Worm (Caenorhabditis elegans) whole organism, L3 larva: ENCODE data around the gene E04F6.9.

Source experiments
- aly-2 ChIP-seq: fragments of 150-350 bp; optimal IDR thresholded peaks from 2 replicates; lab custom pipeline; 2014; ENCODE audit warnings: missing biosample characterization, missing genetic modification characterization
- ceh-16 ChIP-seq: sonication (generic microtip); optimal IDR thresholded peaks from 2 replicates; lab custom pipeline; 2017; ENCODE audit warnings: missing biosample characterization, missing genetic modification characterization
- ceh-82 ChIP-seq: fragments of 150-350 bp; optimal IDR thresholded peaks from 2 replicates; lab custom pipeline; 2014; ENCODE audit warnings: missing biosample characterization, missing genetic modification characterization
- egl-27 ChIP-seq: sonication (generic microtip); optimal IDR thresholded peaks from 4 replicates; lab custom pipeline; 2017; ENCODE audit warnings: missing biosample characterization, missing genetic modification reagents, missing genetic modification characterization
- elt-1 ChIP-seq: fragments of 150-350 bp; optimal IDR thresholded peaks from 2 replicates; lab custom pipeline; 2014; ENCODE audit warnings: missing biosample characterization, missing genetic modification characterization
- elt-2 ChIP-seq: sonication (generic microtip); optimal IDR thresholded peaks from 2 replicates; lab custom pipeline; 2016; ENCODE audit warnings: missing genetic modification reagents, mild to moderate bottlenecking, missing genetic modification characterization, missing compliant biosample characterization
- fkh-10 ChIP-seq: sonication (generic microtip); optimal IDR thresholded peaks from 2 replicates; lab custom pipeline; 2017; ENCODE audit warnings: missing biosample characterization, missing genetic modification reagents, missing genetic modification characterization
- fkh-2 ChIP-seq: fragments of 150-350 bp; optimal IDR thresholded peaks from 2 replicates; lab custom pipeline; 2014; ENCODE audit warnings: missing biosample characterization, missing genetic modification reagents, missing genetic modification characterization
- fos-1 ChIP-seq: fragments of 150-350 bp; optimal IDR thresholded peaks from 2 replicates; lab custom pipeline; 2014; ENCODE audit warnings: missing biosample characterization, missing genetic modification characterization
- jun-1 ChIP-seq: fragments of 150-350 bp; optimal IDR thresholded peaks from 2 replicates; lab custom pipeline; 2014; ENCODE audit warnings: missing biosample characterization, missing genetic modification reagents, missing genetic modification characterization
- lin-39 ChIP-seq: fragments of 150-350 bp; optimal IDR thresholded peaks from 2 replicates; lab custom pipeline; 2018; ENCODE audit warnings: missing biosample characterization, missing genetic modification reagents, missing genetic modification characterization
- lsy-12 ChIP-seq: sonication (generic microtip); optimal IDR thresholded peaks from 2 replicates; lab custom pipeline; 2016; ENCODE audit warnings: mild to moderate bottlenecking, missing genetic modification characterization, missing compliant biosample characterization
- mdl-1 ChIP-seq: fragments of 150-350 bp; optimal IDR thresholded peaks from 2 replicates; lab custom pipeline; 2014; ENCODE audit warnings: missing biosample characterization, missing genetic modification characterization
- nfya-1 ChIP-seq: sonication (generic microtip); optimal IDR thresholded peaks from 2 replicates; lab custom pipeline; 2017; ENCODE audit warnings: missing genetic modification characterization, mild to moderate bottlenecking, missing compliant biosample characterization, antibody characterized with exemption, moderate library complexity; ENCODE audit not compliant: insufficient read depth
- nhr-11 ChIP-seq: fragments of 150-350 bp; optimal IDR thresholded peaks from 2 replicates; lab custom pipeline; 2014; ENCODE audit warnings: missing biosample characterization, missing genetic modification characterization
- nhr-12 ChIP-seq: fragments of 150-350 bp; optimal IDR thresholded peaks from 2 replicates; lab custom pipeline; 2014; ENCODE audit warnings: missing biosample characterization, missing genetic modification characterization
- nhr-23 ChIP-seq: fragments of 150-350 bp; optimal IDR thresholded peaks from 2 replicates; lab custom pipeline; 2014; ENCODE audit warnings: missing biosample characterization, missing genetic modification reagents, missing genetic modification characterization
- nhr-237 ChIP-seq: fragments of 150-350 bp; optimal IDR thresholded peaks from 2 replicates; lab custom pipeline; 2014; ENCODE audit warnings: missing biosample characterization, missing genetic modification characterization
- nhr-25 ChIP-seq: sonication (generic microtip); optimal IDR thresholded peaks from 2 replicates; lab custom pipeline; 2017; ENCODE audit warnings: missing biosample characterization, missing genetic modification characterization
- nhr-43 ChIP-seq: sonication (generic microtip); optimal IDR thresholded peaks from 2 replicates; lab custom pipeline; 2016; ENCODE audit warnings: mild to moderate bottlenecking, missing genetic modification characterization, missing compliant biosample characterization; ENCODE audit not compliant: poor library complexity, severe bottlenecking
- nhr-67 ChIP-seq: fragments of 150-350 bp; optimal IDR thresholded peaks from 2 replicates; lab custom pipeline; 2014; ENCODE audit warnings: missing biosample characterization, missing genetic modification characterization
- pha-4 ChIP-seq: fragments of 150-350 bp; optimal IDR thresholded peaks from 2 replicates; lab custom pipeline; 2014; ENCODE audit warnings: missing biosample characterization, missing genetic modification reagents, missing genetic modification characterization
- pqm-1 ChIP-seq: fragments of 150-350 bp; optimal IDR thresholded peaks from 2 replicates; lab custom pipeline; 2017; ENCODE audit warnings: missing biosample characterization, missing genetic modification characterization, inconsistent platforms
- skn-1 ChIP-seq: fragments of 150-350 bp; optimal IDR thresholded peaks from 2 replicates; lab custom pipeline; 2014; ENCODE audit warnings: missing biosample characterization, missing genetic modification characterization
- unc-39 ChIP-seq: sonication (generic microtip); optimal IDR thresholded peaks from 4 replicates; lab custom pipeline; 2017; ENCODE audit warnings: missing biosample characterization, missing genetic modification characterization
- ztf-11 ChIP-seq: fragments of 150-350 bp; optimal IDR thresholded peaks from 2 replicates; lab custom pipeline; 2014; ENCODE audit warnings: missing biosample characterization, missing genetic modification characterization

E04F6.9 gene

DNA sequence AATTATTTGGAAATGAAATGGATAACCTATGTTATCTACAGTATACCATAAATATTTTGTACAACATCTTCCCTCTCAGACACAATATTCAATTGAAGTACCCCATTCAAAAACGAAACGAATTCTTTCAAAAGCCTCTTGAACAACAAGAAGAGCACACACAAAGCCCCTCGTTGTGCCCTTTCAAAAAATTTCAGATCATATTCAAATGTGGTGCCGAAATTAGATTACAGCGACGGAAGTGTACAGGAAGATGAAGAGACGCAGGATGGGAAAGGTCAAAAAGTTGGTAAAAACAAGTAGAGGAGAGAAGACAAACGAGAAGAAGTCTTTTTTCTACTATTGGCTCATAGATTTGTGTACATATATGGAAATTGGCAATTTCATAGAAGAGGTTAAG, 35.9 kb downstream of the E04F6.9 start:
- TF ChIP-seq lsy-12 (tag; lab: Kevin White, UChicago) (no peak), fkh-10 (GFP tag; lab: Kevin White, UChicago) (peak; percentile 15)

DNA sequence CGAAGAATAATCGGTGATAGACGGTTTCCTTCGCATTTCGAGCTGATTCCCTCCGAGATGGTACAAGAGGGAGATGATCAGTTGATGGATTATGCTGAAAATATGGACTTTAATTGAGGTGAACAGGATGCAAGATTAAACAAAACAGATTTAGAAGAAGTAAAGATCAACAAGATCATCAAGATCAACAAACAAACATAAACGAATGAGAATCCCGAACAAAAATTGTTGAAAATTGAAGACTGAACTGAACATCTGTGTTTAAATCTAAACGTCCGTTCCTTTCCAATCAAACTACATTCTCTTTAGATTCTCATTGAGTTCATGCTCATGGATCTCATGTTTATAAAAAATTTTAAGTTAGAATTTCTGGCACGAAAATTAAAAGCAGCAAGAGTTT, 37.1 kb downstream of the E04F6.9 start, which contains the start of gene glc-4:
TSS of gene glc-4 (minus strand) at position 101 of the 400 bp plus-strand sequence.
- no peak for TF ChIP-seq jun-1 (tag; lab: Kevin White, UChicago)
- no peak for TF ChIP-seq mdl-1 (tag; lab: Kevin White, UChicago)
- no peak for TF ChIP-seq ceh-82 (tag; lab: Kevin White, UChicago)
- TF ChIP-seq skn-1 (tag; lab: Kevin White, UChicago) = no peak
- TF ChIP-seq nhr-43 (tag; lab: Kevin White, UChicago) = no peak
- TF ChIP-seq nhr-67 (tag; lab: Kevin White, UChicago) = no peak
- TF ChIP-seq unc-39 = no peak
- TF ChIP-seq ztf-11 (tag; lab: Kevin White, UChicago) = no peak
- TF ChIP-seq, all 47 proteins: peak for 0

DNA sequence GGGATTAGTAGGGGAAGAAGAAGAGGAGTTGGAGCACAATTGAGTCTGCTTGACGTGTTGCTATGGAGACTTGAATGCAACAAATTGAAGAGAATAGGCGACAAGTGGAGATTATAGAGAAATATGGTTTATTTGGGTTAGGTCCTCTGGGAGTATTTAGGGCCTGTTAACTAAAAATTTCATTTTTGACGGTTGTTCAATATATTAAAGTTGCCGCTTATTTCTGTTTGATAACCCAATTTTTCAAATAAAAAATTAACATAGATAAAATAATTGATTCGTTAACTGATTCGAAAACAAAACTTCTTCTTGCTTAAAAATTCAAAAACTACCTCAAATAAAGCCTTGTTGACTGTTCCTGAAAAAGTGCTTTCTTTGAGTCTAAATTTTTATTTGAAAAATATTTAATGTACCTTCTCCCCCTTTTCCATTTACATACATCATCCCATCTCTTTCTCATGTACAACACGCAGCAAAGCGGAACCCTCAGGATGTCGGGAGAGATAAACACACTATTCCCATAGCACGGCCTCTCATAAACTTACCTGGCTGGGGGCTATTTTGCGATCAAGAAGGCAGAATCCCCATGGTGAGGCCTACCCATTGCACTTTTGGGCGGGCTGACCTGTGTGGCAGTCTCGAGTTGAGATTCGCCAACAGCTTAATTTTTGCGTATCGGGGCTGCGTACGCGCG, 40.5 kb downstream of the E04F6.9 start, which contains the start of gene dyf-13:
TSS of gene dyf-13 (minus strand) at position 51 of the 694 bp plus-strand sequence.
- no peak for TF ChIP-seq ceh-16 (tag; lab: Kevin White, UChicago)

DNA sequence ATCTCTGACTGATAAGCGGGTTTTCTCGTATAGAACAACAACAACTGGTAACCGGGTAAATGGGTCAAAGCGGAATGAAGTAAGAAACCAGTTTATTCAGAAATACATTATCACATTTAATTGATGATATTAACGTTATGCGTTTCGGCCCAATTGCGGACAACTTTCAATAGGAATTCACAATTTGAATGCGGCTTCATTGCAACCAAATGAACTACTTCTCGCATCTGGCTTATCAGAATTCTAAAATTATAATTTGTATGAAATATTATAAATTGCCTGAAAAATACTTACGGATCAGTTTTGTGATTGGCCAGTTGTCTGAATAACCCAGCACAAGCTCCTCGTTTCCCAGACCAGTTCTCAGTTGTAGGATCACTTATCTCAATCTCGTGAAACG, 43.2 kb downstream of the E04F6.9 start, which contains the start of gene col-36:
TSS of gene col-36 (minus strand) at position 101 of the 400 bp plus-strand sequence.
- TF ChIP-seq lin-39 (tag; lab: Kevin White, UChicago) (no peak), ceh-82 (tag; lab: Kevin White, UChicago) (no peak), nhr-67 (tag; lab: Kevin White, UChicago) (no peak), nhr-23 (tag; lab: Kevin White, UChicago) (peak; percentile 50)

DNA sequence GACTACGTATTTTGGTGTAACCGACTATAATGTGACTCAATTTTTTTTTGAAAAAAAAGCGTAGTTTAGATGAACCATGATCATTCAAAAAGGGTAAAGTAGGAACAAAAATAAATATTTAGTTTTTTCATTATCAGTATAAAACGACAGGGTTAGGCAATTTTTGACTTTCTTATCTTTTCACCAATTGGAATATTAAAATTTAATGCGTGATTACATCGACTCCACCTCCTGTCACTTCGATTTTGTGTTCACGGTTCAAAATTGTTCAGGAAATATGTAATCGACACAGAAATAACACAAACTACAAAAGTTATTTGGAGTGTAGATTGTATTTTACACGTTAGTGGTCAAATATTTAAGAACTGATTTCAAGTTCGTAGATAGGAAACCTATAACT, 45.2 kb downstream of the E04F6.9 start:
- TF ChIP-seq pqm-1 (tag; lab: Kevin White, UChicago) (peak; percentile 94), elt-1 (tag; lab: Kevin White, UChicago) (no peak), elt-2 (peak; percentile 93), nhr-67 (tag; lab: Kevin White, UChicago) (no peak), ceh-16 (tag; lab: Kevin White, UChicago) (no peak), jun-1 (tag; lab: Kevin White, UChicago) (no peak), nhr-23 (tag; lab: Kevin White, UChicago) (no peak)
- TF ChIP-seq, all 47 proteins: peak for 2

DNA sequence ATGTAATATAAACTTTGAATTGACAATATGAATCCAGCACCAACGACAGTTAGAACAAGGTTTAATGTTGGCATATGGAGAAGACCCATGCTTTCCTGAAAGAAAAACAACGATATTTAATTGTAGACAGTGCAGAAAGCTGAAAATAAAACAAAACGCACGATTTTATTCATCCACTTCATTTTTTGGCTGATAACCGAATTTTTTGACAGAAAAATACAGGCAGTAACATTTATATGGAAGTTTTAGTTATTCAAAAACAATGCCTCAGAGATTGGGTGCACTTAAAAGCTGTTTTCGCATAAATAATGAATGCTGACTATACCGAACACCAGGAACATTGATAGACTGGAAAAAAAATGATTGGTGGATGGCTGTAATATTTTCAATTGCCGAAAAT, 46.2 kb downstream of the E04F6.9 start, which contains the start of gene mfsd-13.2:
TSS of gene mfsd-13.2 (minus strand) at position 101 of the 400 bp plus-strand sequence.
- TF ChIP-seq nfya-1 = no peak
- no peak for TF ChIP-seq nhr-43 (tag; lab: Kevin White, UChicago)
- no peak for TF ChIP-seq skn-1 (tag; lab: Kevin White, UChicago)
- TF ChIP-seq fos-1 = no peak
- TF ChIP-seq fkh-2 (tag; lab: Kevin White, UChicago) = no peak
- TF ChIP-seq nhr-237 (tag; lab: Kevin White, UChicago) = no peak
- no peak for TF ChIP-seq nhr-12 (tag; lab: Kevin White, UChicago)
- no peak for TF ChIP-seq elt-1 (tag; lab: Kevin White, UChicago)
- TF ChIP-seq egl-27 (tag; lab: Kevin White, UChicago) = no peak
- TF ChIP-seq unc-39 = no peak
- no peak for TF ChIP-seq nhr-23 (tag; lab: Kevin White, UChicago)
- TF ChIP-seq aly-2 (tag; lab: Kevin White, UChicago) = no peak
- TF ChIP-seq nhr-11 (tag; lab: Kevin White, UChicago) = no peak
- TF ChIP-seq nhr-25 (tag; lab: Kevin White, UChicago) = no peak
- TF ChIP-seq pha-4 = no peak
- no peak for TF ChIP-seq ceh-16 (tag; lab: Kevin White, UChicago)
- TF ChIP-seq, all 47 proteins: peak for 0
